Worm (Caenorhabditis elegans) whole organism, midembryonic: ENCODE measurements around the gene pmp-2.

Experiments used
- T22C8.4 ChIP-seq: fragments of 200-800 bp; sonication (Bioruptor generic); IDR thresholded peaks from 2 replicates; pipeline ENCODE4 v1.3.6; 2022; ENCODE audit warnings: missing genetic modification characterization, missing compliant biosample characterization
- cog-1 ChIP-seq: sonication (generic microtip); optimal IDR thresholded peaks from 2 replicates; lab custom pipeline; 2016; ENCODE audit warnings: missing genetic modification characterization, missing compliant biosample characterization
- flt-1 ChIP-seq: fragments of 200-800 bp; sonication (Bioruptor generic); IDR thresholded peaks from 2 replicates; pipeline ENCODE4 v1.3.6; 2022; ENCODE audit warnings: missing genetic modification characterization, missing compliant biosample characterization
- klf-2 ChIP-seq: fragments of 200-800 bp; sonication (Bioruptor generic); conservative IDR thresholded peaks from 2 replicates; pipeline ENCODE4 v1.3.6; 2022; ENCODE audit warnings: missing genetic modification reagents, missing genetic modification characterization, missing compliant biosample characterization
- med-1 ChIP-seq: sonication (generic microtip); optimal IDR thresholded peaks from 2 replicates; lab custom pipeline; 2017; ENCODE audit warnings: missing genetic modification characterization, mild to moderate bottlenecking, missing compliant biosample characterization, antibody characterized with exemption, missing genetic modification reagents; ENCODE audit not compliant: insufficient read depth
- ref-1 ChIP-seq: fragments of 200-800 bp; sonication (Bioruptor generic); conservative IDR thresholded peaks from 2 replicates; pipeline ENCODE4 v1.3.6; 2022; ENCODE audit warnings: missing genetic modification reagents, missing genetic modification characterization, missing compliant biosample characterization
- tab-1 ChIP-seq: fragments of 200-800 bp; sonication (Bioruptor generic); IDR thresholded peaks from 2 replicates; pipeline ENCODE4 v1.3.6; 2022; ENCODE audit warnings: missing genetic modification characterization, missing compliant biosample characterization
- ztf-23 ChIP-seq: fragments of 200-800 bp; sonication (Bioruptor generic); IDR thresholded peaks from 2 replicates; pipeline ENCODE4 v1.3.6; 2022; ENCODE audit warnings: missing genetic modification reagents, missing genetic modification characterization, missing compliant biosample characterization
- ztf-29 ChIP-seq: fragments of 200-800 bp; sonication (Bioruptor generic); IDR thresholded peaks from 2 replicates; pipeline ENCODE4 v1.3.6; 2022; ENCODE audit warnings: missing genetic modification reagents, missing genetic modification characterization, missing compliant biosample characterization

DNA sequence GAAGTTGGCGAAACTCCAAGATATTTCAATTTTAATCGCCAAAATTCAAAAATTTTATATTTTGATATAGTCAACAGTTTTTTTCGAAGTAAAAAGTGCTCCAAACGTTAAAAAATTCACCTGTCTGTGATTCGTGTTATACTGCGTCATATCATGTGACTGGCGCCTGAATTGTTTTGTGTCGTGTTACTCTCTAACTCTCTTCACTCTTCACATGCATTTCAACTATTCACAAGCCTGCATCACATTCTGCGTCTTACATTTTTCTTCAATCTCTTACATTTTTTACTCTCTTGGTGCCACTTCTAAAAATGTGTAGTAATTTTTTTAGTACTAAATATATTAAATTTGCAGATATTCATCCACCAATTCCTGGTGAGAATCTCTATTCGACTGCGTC is 40.8 kb upstream of the pmp-2 start, which contains the start of gene flcn-1:
- TF ChIP-seq ref-1 (no peak), T22C8.4 (GFP tag; lab: Robert Waterston, UW) (no peak), tab-1 (no peak), cog-1 (tag; lab: Kevin White, UChicago) (no peak), med-1 (GFP tag; lab: Kevin White, UChicago) (no peak), ztf-23 (GFP tag; lab: Robert Waterston, UW) (no peak), ztf-29 (no peak), flt-1 (GFP tag; lab: Robert Waterston, UW) (no peak), klf-2 (GFP tag; lab: Robert Waterston, UW) (no peak)
